Fruit fly (Drosophila melanogaster) whole organism, larva: ENCODE measurements around the gene CG13250.
A peak's percentile ranks its signal among the peaks of the same experiment; 100 is the strongest.

Source experiments
- noc ChIP-seq: fragments of 200-800 bp; sonication (Bioruptor generic); optimal IDR thresholded peaks from 3 replicates; lab custom pipeline; 2019; ENCODE audit warnings: missing biosample characterization, mild to moderate bottlenecking, missing genetic modification characterization, moderate library complexity

CG13250 gene

DNA sequence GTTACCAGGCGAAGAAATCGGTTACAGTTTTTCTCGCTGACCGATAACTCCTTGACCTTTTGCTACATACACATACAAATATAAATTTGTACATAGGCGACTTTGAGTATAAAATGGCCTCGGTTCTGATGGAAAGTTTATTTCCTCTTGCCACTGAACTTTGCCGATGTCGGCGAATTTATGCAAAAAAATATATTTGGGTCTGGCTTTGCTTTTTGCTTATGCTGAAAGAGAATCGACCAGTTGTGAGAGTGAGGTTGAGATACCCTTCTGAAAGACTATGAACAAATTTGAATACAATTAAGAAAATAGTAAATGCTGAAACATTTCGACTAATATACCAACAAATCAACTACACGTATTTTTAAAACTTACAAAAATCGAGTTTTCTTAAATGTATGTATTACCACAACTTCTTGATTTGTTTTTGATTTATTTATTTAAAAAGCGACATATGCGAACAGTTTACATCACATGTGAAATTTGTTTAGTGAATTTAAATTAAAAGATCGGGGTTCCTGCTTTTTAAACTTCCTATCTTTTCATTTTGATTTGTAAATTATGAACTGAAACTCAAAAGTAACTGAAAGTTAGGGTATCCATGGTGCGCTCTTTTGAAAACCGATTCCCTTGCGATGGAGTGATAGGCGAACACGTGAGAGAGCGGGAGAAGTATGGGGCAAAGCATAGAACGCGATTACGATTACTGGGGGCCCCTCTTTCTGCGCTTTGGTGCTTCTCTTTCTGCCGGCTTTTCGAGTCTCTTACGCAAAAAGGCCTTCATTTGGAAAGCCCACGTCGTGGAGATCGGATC lies 24.2 kb upstream of the CG13250 start:
- TF ChIP-seq noc (tag; lab: Kevin White, UChicago), result peak; percentile 94

- peak; percentile 17 for TF ChIP-seq noc (tag; lab: Kevin White, UChicago)
These were observed 21.9 kb upstream of the CG13250 start for dm6 chr3L:20511499-20512108.

dm6 chr3L:20514101-20514500 lies 19.4 kb upstream of the CG13250 start:
- TF ChIP-seq noc (tag; lab: Kevin White, UChicago), result no peak

DNA sequence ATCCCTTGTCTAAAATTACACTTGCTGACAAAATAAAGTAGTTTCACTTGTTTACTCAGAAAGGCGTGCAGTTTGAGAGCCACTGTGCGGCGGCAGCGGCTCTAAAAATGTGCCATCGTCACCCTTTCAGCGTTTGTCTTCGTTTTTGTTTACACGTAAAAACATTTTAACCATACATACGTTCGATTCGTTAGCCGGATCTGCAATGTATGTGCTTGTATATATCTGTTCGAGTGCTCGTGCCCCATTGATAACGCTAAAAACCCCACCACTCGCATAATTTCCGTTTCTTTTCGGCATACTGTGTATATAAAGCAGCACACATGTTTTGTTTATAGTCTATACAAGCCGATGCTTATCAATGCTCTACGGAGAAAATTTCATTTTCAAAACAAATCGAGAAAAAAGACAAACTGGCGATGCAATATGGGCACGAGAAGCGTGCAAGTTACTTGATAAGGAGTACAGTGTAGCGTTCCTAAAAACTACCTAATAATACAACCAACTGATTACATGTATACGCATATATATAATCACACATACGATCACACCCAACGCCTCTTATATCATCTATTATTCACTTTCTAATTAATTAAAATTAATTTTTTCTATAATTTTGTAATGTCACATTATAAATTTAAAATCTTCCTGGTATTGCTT lies 16.9 kb upstream of the CG13250 start:
- peak; percentile 68 for TF ChIP-seq noc (tag; lab: Kevin White, UChicago)

- TF ChIP-seq noc (tag; lab: Kevin White, UChicago), result no peak
These were observed 16.2 kb upstream of the CG13250 start for dm6 chr3L:20517179-20517834.

dm6 chr3L:20517897-20518804 lies 15.4 kb upstream of the CG13250 start:
- TF ChIP-seq noc (tag; lab: Kevin White, UChicago), result no peak

DNA sequence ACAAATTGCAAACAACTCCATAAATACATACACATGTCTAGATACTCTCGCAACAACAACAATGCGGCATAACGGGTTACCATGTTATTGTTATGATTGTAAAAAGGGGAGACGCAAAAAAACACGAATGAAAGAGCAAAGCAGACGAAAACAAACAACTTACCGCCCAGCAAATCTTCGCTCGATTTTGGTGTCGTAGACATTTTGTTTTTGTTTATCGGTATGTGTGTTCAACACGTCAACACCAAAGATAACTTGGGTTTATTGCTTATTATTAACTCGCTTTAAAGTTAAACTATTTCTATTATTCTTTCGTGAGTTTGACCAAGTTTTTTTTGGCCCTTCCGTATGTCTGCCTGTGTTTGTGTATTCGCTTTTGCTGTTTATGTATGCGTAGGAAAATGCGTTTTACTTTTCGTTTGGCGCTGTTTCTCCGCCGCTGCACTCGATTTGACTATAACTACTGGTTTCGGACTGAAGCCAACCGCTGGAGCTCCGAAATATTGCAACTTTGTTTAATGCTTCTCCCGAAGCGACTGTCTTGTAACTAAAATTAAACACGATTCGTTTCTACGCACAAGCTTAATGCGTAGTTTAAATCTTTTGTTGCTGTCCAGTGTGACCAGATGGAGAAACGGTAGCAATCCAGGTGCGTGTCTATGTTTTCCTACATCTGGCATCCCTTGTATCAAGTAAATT lies 14.6 kb upstream of the CG13250 start, which contains the start of gene BNIP3:
TSS of gene BNIP3 (minus strand) at position 589 of the 699 bp plus-strand sequence.
- TF ChIP-seq noc (tag; lab: Kevin White, UChicago), result peak; percentile 20

DNA sequence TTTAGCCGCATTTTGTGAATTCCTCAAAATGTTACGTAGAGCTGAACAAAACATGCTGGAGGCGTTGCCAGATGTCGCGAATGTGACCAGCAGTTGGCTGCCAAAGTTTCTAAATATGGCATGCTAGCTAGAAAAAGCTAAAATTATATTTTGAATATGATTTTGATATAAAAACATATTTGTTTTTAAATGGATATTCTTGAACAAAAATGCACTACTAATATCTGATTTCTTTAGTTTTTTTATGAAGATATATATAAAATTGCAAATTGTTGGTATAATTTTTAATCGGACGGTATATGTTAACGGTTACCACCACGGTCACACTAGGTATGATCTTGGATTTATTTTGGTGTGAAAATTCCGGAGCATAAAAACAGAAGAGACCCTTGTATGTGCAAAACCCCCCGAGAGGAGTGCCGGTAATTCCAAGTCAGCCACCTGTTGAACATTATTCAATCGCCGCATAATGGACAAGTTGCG lies 12.8 kb upstream of the CG13250 start, which contains the start of the genes mTerf3 and CG5104:
TSS of gene mTerf3 (minus strand) at position 86 of the 483 bp plus-strand sequence.
TSS of gene CG5104 (plus strand) at position 323 of the 483 bp plus-strand sequence.
- TF ChIP-seq noc (tag; lab: Kevin White, UChicago), result peak; percentile 21

dm6 chr3L:20524409-20525010 lies 9.0 kb upstream of the CG13250 start:
- peak; percentile 6 for TF ChIP-seq noc (tag; lab: Kevin White, UChicago)

dm6 chr3L:20525743-20526142 lies 7.8 kb upstream of the CG13250 start:
- TF ChIP-seq noc (tag; lab: Kevin White, UChicago), result no peak

dm6 chr3L:20526143-20526195 lies 7.5 kb upstream of the CG13250 start, which contains the start of gene Pss:
TSS of gene Pss (minus strand) at chr3L:20526174.
- no peak for TF ChIP-seq noc (tag; lab: Kevin White, UChicago)

DNA sequence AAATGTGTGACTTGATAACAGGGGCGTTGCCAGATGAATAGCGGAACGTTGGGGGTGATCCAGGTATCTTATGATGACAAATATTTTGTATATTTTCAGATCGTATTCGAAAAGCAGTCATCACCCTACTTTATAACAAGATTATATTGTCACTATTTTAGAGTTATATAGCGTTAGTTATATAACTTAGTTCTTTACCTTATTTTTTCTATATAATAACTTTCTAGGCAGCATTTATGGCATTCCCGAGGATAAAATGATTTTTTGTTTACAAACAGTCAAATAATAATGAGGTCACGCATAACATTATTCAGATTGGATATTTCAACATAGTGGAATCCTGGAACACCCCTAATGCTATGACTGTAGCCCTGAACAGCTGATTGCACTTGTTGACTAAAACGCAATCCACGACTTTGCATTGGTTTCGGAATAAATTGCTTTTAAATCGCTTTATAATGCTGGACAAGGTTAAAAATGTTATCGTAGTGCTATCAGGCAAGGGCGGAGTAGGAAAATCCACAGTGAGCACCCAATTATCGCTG lies 7.2 kb upstream of the CG13250 start, which contains the start of gene Nubp2:
TSS of gene Nubp2 (plus strand) at position 381 of the 545 bp plus-strand sequence.
- peak; percentile 95 for TF ChIP-seq noc (tag; lab: Kevin White, UChicago)

DNA sequence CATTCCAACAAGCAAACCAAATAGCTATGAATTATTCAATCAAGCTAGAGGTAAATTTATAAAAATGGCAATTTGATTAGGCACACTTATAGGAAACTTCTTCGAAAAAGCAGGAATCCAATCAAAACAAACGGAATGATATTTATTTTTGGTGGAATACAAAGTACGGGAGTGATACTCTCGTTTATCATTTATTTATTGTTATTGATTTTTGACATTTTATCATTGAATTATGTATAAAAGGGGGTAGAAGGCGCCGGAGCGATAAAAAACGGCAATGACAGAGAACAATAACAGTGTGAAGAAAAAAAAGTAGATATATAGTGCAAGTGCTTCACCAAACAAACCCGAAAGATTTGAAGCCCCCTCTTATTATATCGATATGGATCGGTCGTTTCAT lies 3.6 kb upstream of the CG13250 start:
- no peak for TF ChIP-seq noc (tag; lab: Kevin White, UChicago)
